Worm (Caenorhabditis elegans) whole organism, L1 larva: Measurements from ENCODE around the gene ugt-48.

ENCODE experiments used
- aha-1 ChIP-seq: fragments of 150-350 bp; optimal IDR thresholded peaks from 2 replicates; lab custom pipeline; 2014; ENCODE audit warnings: missing biosample characterization, missing genetic modification characterization
- aly-2 ChIP-seq: fragments of 150-350 bp; optimal IDR thresholded peaks from 2 replicates; lab custom pipeline; 2014; ENCODE audit warnings: missing biosample characterization, missing genetic modification characterization
- blmp-1 ChIP-seq: fragments of 150-350 bp; optimal IDR thresholded peaks from 2 replicates; lab custom pipeline; 2014; ENCODE audit warnings: missing biosample characterization, missing genetic modification characterization
- ceh-88 ChIP-seq: fragments of 200-800 bp; sonication (Bioruptor generic); IDR thresholded peaks from 2 replicates; pipeline ENCODE4 v1.3.6; 2022; ENCODE audit warnings: missing genetic modification characterization, missing compliant biosample characterization
- efl-1 ChIP-seq, 4 experiments: fragments of 150-350 bp; optimal IDR thresholded peaks in 3 of 4; peaks in 1 of 4; 1 replicate in 1 of 4; 2 replicates in 3 of 4; lab custom pipeline; 2014; ENCODE audit warnings: missing biosample characterization in 2 of 4, missing genetic modification characterization in 2 of 4, missing genetic modification reagents in 2 of 4
- efl-3 ChIP-seq: fragments of 200-800 bp; sonication (Bioruptor generic); optimal IDR thresholded peaks from 2 replicates; lab custom pipeline; 2018; ENCODE audit warnings: mild to moderate bottlenecking, missing genetic modification characterization, missing compliant biosample characterization
- egl-13 ChIP-seq: sonication (generic microtip); optimal IDR thresholded peaks from 2 replicates; lab custom pipeline; 2016; ENCODE audit warnings: missing genotype, missing genetic modification reagents, missing genetic modification characterization, missing compliant biosample characterization
- egl-27 ChIP-seq, 2 experiments: fragments of 150-350 bp in 1 of 2; sonication (generic microtip); optimal IDR thresholded peaks; 3 replicates each; lab custom pipeline; 2017 to 2018; ENCODE audit warnings: missing biosample characterization in 2 of 2, missing genetic modification characterization in 2 of 2, missing genetic modification reagents in 2 of 2
- elt-2 ChIP-seq: sonication (generic microtip); optimal IDR thresholded peaks from 2 replicates; lab custom pipeline; 2016; ENCODE audit warnings: missing genetic modification characterization, mild to moderate bottlenecking, inconsistent platforms, missing compliant biosample characterization, missing genetic modification reagents
- elt-3 ChIP-seq, 6 experiments: fragments of 150-350 bp in 1 of 6; sonication (generic microtip); optimal IDR thresholded peaks; 2 replicates each; lab custom pipeline; 2017 to 2018; ENCODE audit warnings: missing biosample characterization in 6 of 6, missing genetic modification characterization in 6 of 6, inconsistent platforms in 1 of 6
- ets-5 ChIP-seq: fragments of 200-800 bp; sonication (Bioruptor generic); IDR thresholded peaks from 2 replicates; pipeline ENCODE4 v1.3.6; 2022; ENCODE audit warnings: missing genetic modification characterization, missing compliant biosample characterization
- fkh-10 ChIP-seq: sonication (generic microtip); optimal IDR thresholded peaks from 2 replicates; lab custom pipeline; 2017; ENCODE audit warnings: missing biosample characterization, missing genetic modification reagents, missing genetic modification characterization
- fkh-4 ChIP-seq: sonication (generic microtip); optimal IDR thresholded peaks from 2 replicates; lab custom pipeline; 2016; ENCODE audit warnings: missing compliant biosample characterization, missing genetic modification characterization, borderline replicate concordance
- fkh-8 ChIP-seq: sonication (generic microtip); optimal IDR thresholded peaks from 2 replicates; lab custom pipeline; 2016; ENCODE audit warnings: mild to moderate bottlenecking, missing genetic modification characterization, missing compliant biosample characterization
- fos-1 ChIP-seq: fragments of 150-350 bp; optimal IDR thresholded peaks from 2 replicates; lab custom pipeline; 2014; ENCODE audit warnings: missing biosample characterization, missing genetic modification characterization
- hlh-17 ChIP-seq: fragments of 200-800 bp; sonication (Bioruptor generic); optimal IDR thresholded peaks from 2 replicates; lab custom pipeline; 2018; ENCODE audit warnings: missing genetic modification characterization, mild to moderate bottlenecking, missing compliant biosample characterization, moderate library complexity, borderline replicate concordance
- hpl-2 ChIP-seq: fragments of 150-350 bp; optimal IDR thresholded peaks from 2 replicates; lab custom pipeline; 2014; ENCODE audit warnings: missing biosample characterization, missing genetic modification reagents, missing genetic modification characterization
- irx-1 ChIP-seq: sonication (generic microtip); optimal IDR thresholded peaks from 2 replicates; lab custom pipeline; 2016; ENCODE audit warnings: missing genetic modification characterization, missing compliant biosample characterization
- isw-1 ChIP-seq: fragments of 200-800 bp; sonication (Bioruptor generic); IDR thresholded peaks from 2 replicates; pipeline ENCODE4 v1.3.6; 2022; ENCODE audit warnings: missing genetic modification characterization, missing compliant biosample characterization
- lin-13 ChIP-seq: fragments of 150-350 bp; optimal IDR thresholded peaks from 2 replicates; lab custom pipeline; 2014; ENCODE audit warnings: missing biosample characterization, missing genetic modification reagents, missing genetic modification characterization
- lin-15B ChIP-seq: fragments of 150-350 bp; sonication (generic microtip); optimal IDR thresholded peaks from 3 replicates; lab custom pipeline; 2014; ENCODE audit warnings: missing biosample characterization, missing genetic modification characterization
- lsy-2 ChIP-seq, 2 experiments: fragments of 150-350 bp; optimal IDR thresholded peaks; 2 replicates each; lab custom pipeline; 2014; ENCODE audit warnings: missing biosample characterization in 2 of 2, missing genetic modification characterization in 2 of 2
- nhr-11 ChIP-seq: fragments of 150-350 bp; optimal IDR thresholded peaks from 2 replicates; lab custom pipeline; 2014; ENCODE audit warnings: missing biosample characterization, missing genetic modification characterization
- nhr-12 ChIP-seq: sonication (generic microtip); optimal IDR thresholded peaks from 2 replicates; lab custom pipeline; 2017; ENCODE audit warnings: missing biosample characterization, missing genetic modification characterization
- nhr-19 ChIP-seq: fragments of 200-800 bp; sonication (Bioruptor generic); conservative IDR thresholded peaks from 2 replicates; pipeline ENCODE4 v1.3.6; 2022; ENCODE audit warnings: missing genetic modification characterization, missing compliant biosample characterization
- nhr-20 ChIP-seq: sonication (generic microtip); optimal IDR thresholded peaks from 2 replicates; lab custom pipeline; 2016; ENCODE audit warnings: mild to moderate bottlenecking, missing genetic modification characterization, missing compliant biosample characterization
- nhr-237 ChIP-seq: fragments of 150-350 bp; optimal IDR thresholded peaks from 2 replicates; lab custom pipeline; 2014; ENCODE audit warnings: missing biosample characterization, missing genetic modification characterization
- nhr-28 ChIP-seq: fragments of 150-350 bp; optimal IDR thresholded peaks from 2 replicates; lab custom pipeline; 2014; ENCODE audit warnings: missing biosample characterization, missing genetic modification characterization
- nhr-47 ChIP-seq: sonication (generic microtip); optimal IDR thresholded peaks from 2 replicates; lab custom pipeline; 2016; ENCODE audit warnings: mild to moderate bottlenecking, missing genetic modification characterization, moderate library complexity, missing compliant biosample characterization
- nhr-77 ChIP-seq: fragments of 150-350 bp; optimal IDR thresholded peaks from 2 replicates; lab custom pipeline; 2014; ENCODE audit warnings: missing biosample characterization, missing genetic modification characterization
- nhr-84 ChIP-seq: sonication (generic microtip); optimal IDR thresholded peaks from 2 replicates; lab custom pipeline; 2017; ENCODE audit warnings: missing biosample characterization, missing genetic modification characterization
- nhr-85 ChIP-seq: sonication (generic microtip); peaks from one replicate; lab custom pipeline; 2016; ENCODE audit warnings: missing genetic modification characterization, inconsistent platforms, missing compliant biosample characterization
- nhr-90 ChIP-seq: sonication (generic microtip); optimal IDR thresholded peaks from 2 replicates; lab custom pipeline; 2016; ENCODE audit warnings: mild to moderate bottlenecking, missing genetic modification characterization, missing compliant biosample characterization; ENCODE audit not compliant: poor library complexity
- rnt-1 ChIP-seq: sonication (generic microtip); optimal IDR thresholded peaks from 2 replicates; lab custom pipeline; 2016; ENCODE audit warnings: mild to moderate bottlenecking, missing genetic modification characterization, moderate library complexity, missing compliant biosample characterization
- skn-1 ChIP-seq: fragments of 150-350 bp; optimal IDR thresholded peaks from 2 replicates; lab custom pipeline; 2014; ENCODE audit warnings: missing biosample characterization, missing genetic modification characterization
- snpc-4 ChIP-seq: fragments of 150-350 bp; optimal IDR thresholded peaks from 2 replicates; lab custom pipeline; 2014; ENCODE audit warnings: missing biosample characterization, missing genetic modification characterization
- sptf-1 ChIP-seq: fragments of 150-350 bp; optimal IDR thresholded peaks from 2 replicates; lab custom pipeline; 2014; ENCODE audit warnings: missing biosample characterization, missing genetic modification characterization
- sup-37 ChIP-seq: fragments of 200-800 bp; sonication (Bioruptor generic); optimal IDR thresholded peaks from 2 replicates; lab custom pipeline; 2018; ENCODE audit warnings: mild to moderate bottlenecking, missing genetic modification characterization, missing compliant biosample characterization
- swsn-7 ChIP-seq: sonication (generic microtip); optimal IDR thresholded peaks from 2 replicates; lab custom pipeline; 2016; ENCODE audit warnings: missing genetic modification characterization, missing compliant biosample characterization
- tlp-1 ChIP-seq: fragments of 150-350 bp; optimal IDR thresholded peaks from 2 replicates; lab custom pipeline; 2014; ENCODE audit warnings: missing biosample characterization, missing genetic modification characterization
- unc-130 ChIP-seq: fragments of 150-350 bp; optimal IDR thresholded peaks from 2 replicates; lab custom pipeline; 2017; ENCODE audit warnings: missing biosample characterization, missing genetic modification characterization, inconsistent platforms
- unc-30 ChIP-seq: sonication (generic microtip); optimal IDR thresholded peaks from 2 replicates; lab custom pipeline; 2017; ENCODE audit warnings: missing biosample characterization, missing genetic modification characterization
- unc-86 ChIP-seq: sonication (generic microtip); optimal IDR thresholded peaks from 2 replicates; lab custom pipeline; 2016; ENCODE audit warnings: missing genetic modification characterization, missing compliant biosample characterization
- unc-98 ChIP-seq: fragments of 200-800 bp; sonication (Bioruptor generic); IDR thresholded peaks from 2 replicates; pipeline ENCODE4 v1.3.6; 2022; ENCODE audit warnings: missing genetic modification characterization, missing compliant biosample characterization
- xbp-1 ChIP-seq: sonication (generic microtip); optimal IDR thresholded peaks from 2 replicates; lab custom pipeline; 2016; ENCODE audit warnings: missing genetic modification characterization, missing compliant biosample characterization
- zip-4 ChIP-seq: fragments of 200-800 bp; sonication (Bioruptor generic); optimal IDR thresholded peaks from 2 replicates; lab custom pipeline; 2018; ENCODE audit warnings: mild to moderate bottlenecking, missing genetic modification characterization, moderate library complexity, missing compliant biosample characterization

The ugt-48 gene

DNA sequence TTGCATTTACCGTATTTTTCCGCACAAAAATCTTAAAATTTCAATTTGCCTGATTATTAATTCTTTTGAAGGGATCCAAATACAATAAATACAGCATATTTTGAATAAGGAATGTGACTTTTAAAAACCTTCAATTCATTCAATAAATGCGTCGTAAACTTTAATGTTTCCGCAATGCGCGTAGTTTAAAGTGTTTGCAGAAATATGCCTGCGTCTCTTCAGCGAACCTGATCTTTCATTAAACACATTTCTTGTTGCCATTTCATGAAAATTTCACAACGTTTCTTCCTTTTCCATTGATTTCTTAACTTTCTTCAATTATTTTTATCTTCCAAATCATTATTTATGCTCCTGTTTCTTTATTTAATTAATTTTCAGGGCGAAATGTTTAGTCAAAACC, 44.5 kb upstream of the ugt-48 start, which contains the start of gene vps-37 (continued):
- peak; percentile 82 for TF ChIP-seq swsn-7 (tag; lab: Kevin White, UChicago)
- peak; percentile 43 for TF ChIP-seq nhr-84 (tag; lab: Kevin White, UChicago)
- TF ChIP-seq hpl-2 (GFP tag; lab: Kevin White, UChicago), result no peak
- no peak for TF ChIP-seq sup-37 (GFP tag; lab: Kevin White, UChicago)
- peak; percentile 2 for TF ChIP-seq unc-30 (tag; lab: Kevin White, UChicago)
- TF ChIP-seq snpc-4 (tag; lab: Kevin White, UChicago), result peak; percentile 85
- TF ChIP-seq fkh-8 (tag; lab: Kevin White, UChicago), result peak; percentile 58
- TF ChIP-seq elt-2, result no peak
- no peak for TF ChIP-seq hlh-17 (GFP tag; lab: Kevin White, UChicago)
- TF ChIP-seq isw-1, result peak; percentile 61; the same call in 1 of the 2 replicates
- peak; percentile 79 for TF ChIP-seq nhr-20 (tag; lab: Kevin White, UChicago)
- TF ChIP-seq nhr-237 (tag; lab: Kevin White, UChicago), result peak; percentile 27
- no peak for TF ChIP-seq aha-1 (tag; lab: Kevin White, UChicago)
- peak; percentile 62 for TF ChIP-seq blmp-1
- TF ChIP-seq unc-98, result no peak
- peak in 2 of 6 experiments; percentile 9 to 52 for TF ChIP-seq elt-3 (tag; optimal IDR thresholded peaks at IDR 0.05; lab: Kevin White, UChicago)
- no peak for TF ChIP-seq nhr-77 (tag; lab: Kevin White, UChicago)
- no peak for TF ChIP-seq egl-13
- no peak for TF ChIP-seq egl-27 (tag; optimal IDR thresholded peaks at IDR 0.05; lab: Kevin White, UChicago)
- peak; percentile 77 for TF ChIP-seq xbp-1 (tag; lab: Kevin White, UChicago)
- TF ChIP-seq unc-86 (tag; lab: Kevin White, UChicago), result peak; percentile 70
- peak; percentile 82 for TF ChIP-seq nhr-47 (tag; lab: Kevin White, UChicago)
- peak; percentile 78 for TF ChIP-seq lin-15B (tag; lab: Kevin White, UChicago)
- TF ChIP-seq nhr-85 (tag; lab: Kevin White, UChicago), result peak; percentile 81
- TF ChIP-seq sptf-1, result no peak
- peak; percentile 77 for TF ChIP-seq lin-13 (GFP tag; lab: Kevin White, UChicago)
- no peak for TF ChIP-seq nhr-12 (tag; lab: Kevin White, UChicago)
- TF ChIP-seq zip-4, result no peak
- TF ChIP-seq fkh-4 (tag; lab: Kevin White, UChicago), result no peak
- no peak for TF ChIP-seq ets-5 (GFP tag; lab: Robert Waterston, UW)
- peak; percentile 33 for TF ChIP-seq nhr-11
- peak; percentile 74 for TF ChIP-seq nhr-90 (tag; lab: Kevin White, UChicago)
- peak; percentile 69 for TF ChIP-seq irx-1 (tag; lab: Kevin White, UChicago)
- TF ChIP-seq skn-1, result peak; percentile 57
- TF ChIP-seq unc-130 (tag; lab: Kevin White, UChicago), result peak; percentile 86
- TF ChIP-seq lsy-2 (tag; optimal IDR thresholded peaks at IDR 0.05; lab: Kevin White, UChicago), result peak; percentile 92 to 94
- no peak for TF ChIP-seq tlp-1 (tag; lab: Kevin White, UChicago)
- no peak for TF ChIP-seq fkh-10 (GFP tag; lab: Kevin White, UChicago)
- no peak for TF ChIP-seq ceh-88 (GFP tag; lab: Robert Waterston, UW)
- TF ChIP-seq nhr-28 (tag; lab: Kevin White, UChicago), result no peak
- TF ChIP-seq, all 84 proteins: peak for 52

DNA sequence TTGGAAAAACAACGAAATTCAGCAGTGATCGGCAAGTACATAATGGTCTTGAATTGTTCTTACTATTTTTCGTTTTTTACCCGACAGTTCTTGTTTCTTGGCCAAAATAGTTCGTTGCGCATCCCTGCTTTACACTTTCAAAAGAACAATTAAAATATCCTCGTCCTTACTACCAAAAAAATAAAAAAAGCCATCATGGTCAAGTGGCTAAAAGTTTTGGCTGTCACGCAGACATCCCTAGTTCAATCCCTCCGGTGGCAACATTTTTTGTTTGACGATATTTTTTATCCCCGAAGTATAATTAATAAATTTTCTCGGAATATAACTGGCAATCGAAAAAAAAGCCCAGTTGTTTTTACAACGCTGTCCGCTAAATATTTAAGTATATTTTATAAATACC, 44.0 kb upstream of the ugt-48 start:
- no peak for TF ChIP-seq rnt-1
- TF ChIP-seq fos-1 (tag; lab: Kevin White, UChicago), result no peak
- no peak for TF ChIP-seq nhr-237 (tag; lab: Kevin White, UChicago)
- no peak for TF ChIP-seq efl-3 (GFP tag; lab: Kevin White, UChicago)
- TF ChIP-seq lin-13 (GFP tag; lab: Kevin White, UChicago), result no peak
- TF ChIP-seq lin-15B (tag; lab: Kevin White, UChicago), result no peak
- no peak for TF ChIP-seq hpl-2 (GFP tag; lab: Kevin White, UChicago)
- no peak for TF ChIP-seq isw-1
- TF ChIP-seq aly-2, result no peak
- no peak for TF ChIP-seq efl-1 (optimal IDR thresholded peaks at IDR 0.05; lab: Kevin White, UChicago)
- TF ChIP-seq efl-1 (GFP tag; optimal IDR thresholded peaks at IDR 0.05 in 1 of 2; lab: Kevin White, UChicago), result no peak
- TF ChIP-seq nhr-19 (GFP tag; lab: Robert Waterston, UW), result no peak
